Fruit fly (Drosophila melanogaster): ENCODE data around the gene CG32536.

The CG32536 gene

DNA sequence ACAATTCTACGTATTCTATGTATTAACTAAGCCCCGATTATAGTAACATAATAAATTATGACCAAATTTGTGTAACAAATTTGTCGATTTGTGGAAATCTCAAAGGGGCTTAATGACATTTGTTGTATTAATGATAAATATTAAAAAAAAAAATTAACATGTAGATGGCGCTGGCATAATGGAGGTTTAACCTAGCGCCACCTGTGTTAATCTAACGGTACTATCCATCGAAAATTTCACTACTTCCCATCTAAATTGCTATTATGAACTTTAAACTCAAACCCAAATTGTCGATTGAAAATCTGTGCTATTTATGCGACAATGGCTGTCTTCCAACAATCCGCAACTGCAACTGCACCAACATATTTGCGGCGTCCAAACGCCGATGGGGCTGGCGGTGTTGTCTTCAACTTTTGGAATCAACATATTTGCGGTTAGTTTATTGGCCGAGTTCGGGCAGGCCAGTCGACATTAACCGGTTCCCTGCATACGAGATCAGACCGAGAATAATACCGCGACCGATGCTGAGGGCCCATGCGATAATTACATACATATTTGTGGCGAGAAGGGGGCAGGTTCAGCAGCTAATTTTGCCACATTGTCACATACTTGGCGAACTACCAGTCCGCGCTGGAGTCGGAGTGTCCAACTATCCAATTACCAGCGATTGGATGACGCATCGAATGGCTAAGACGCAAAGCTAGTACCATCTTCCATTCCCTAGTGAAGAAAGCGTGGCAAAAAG, 49.2 kb upstream of the CG32536 start:
- TF ChIP-seq CG4854 (GFP tag; optimal IDR thresholded peaks at IDR 0.05) (no peak), CG8924 (tag; optimal IDR thresholded peaks at IDR 0.05) (no peak), CG32532 (GFP tag; IDR thresholded peaks at IDR 0.05) (peak; percentile 33; the same call in 1 of the 2 replicates), CG10147 (GFP tag; optimal IDR thresholded peaks at IDR 0.05) (no peak), Vsx1 (GFP tag; optimal IDR thresholded peaks at IDR 0.05) (no peak), sob (GFP tag; IDR thresholded peaks at IDR 0.05) (no peak), vfl (GFP tag; optimal IDR thresholded peaks at IDR 0.05) (no peak), CG10267 (tag; optimal IDR thresholded peaks at IDR 0.05) (no peak), Camta (GFP tag; optimal IDR thresholded peaks at IDR 0.05) (no peak), CG3995 (GFP tag; optimal IDR thresholded peaks at IDR 0.05) (no peak), bcd (GFP tag; optimal IDR thresholded peaks at IDR 0.05) (no peak), CG4820 (GFP tag; optimal IDR thresholded peaks at IDR 0.05) (no peak), CG15696 (tag; optimal IDR thresholded peaks at IDR 0.05) (peak; percentile 19), stc (GFP tag; IDR thresholded peaks at IDR 0.05) (no peak), CG7745 (tag; optimal IDR thresholded peaks at IDR 0.05) (no peak), Awh (GFP tag; IDR thresholded peaks at IDR 0.05) (no peak), Xbp1 (GFP tag; optimal IDR thresholded peaks at IDR 0.05) (peak; percentile 19), CG10979 (tag; optimal IDR thresholded peaks at IDR 0.05) (peak; percentile 81), odd (GFP tag; optimal IDR thresholded peaks at IDR 0.05) (no peak), Fer1 (GFP tag; optimal IDR thresholded peaks at IDR 0.05) (no peak), CG17361 (GFP tag; IDR thresholded peaks at IDR 0.05) (no peak), rib (GFP tag; IDR thresholded peaks at IDR 0.05) (no peak), CG6854 (GFP tag; optimal IDR thresholded peaks at IDR 0.05) (no peak), stwl (tag; optimal IDR thresholded peaks at IDR 0.05) (peak; percentile 28), CG32772 (GFP tag; IDR thresholded peaks at IDR 0.05) (no peak), CG17186 (GFP tag; optimal IDR thresholded peaks at IDR 0.05) (no peak), CG34376 (GFP tag; optimal IDR thresholded peaks at IDR 0.05) (no peak), CTCF (GFP tag; optimal IDR thresholded peaks at IDR 0.05) (peak; percentile 94), chif (GFP tag; optimal IDR thresholded peaks at IDR 0.05) (no peak), unpg (GFP tag; optimal IDR thresholded peaks at IDR 0.05) (peak; percentile 4), CG9437 (GFP tag; optimal IDR thresholded peaks at IDR 0.05) (no peak), Eip74EF (GFP tag; optimal IDR thresholded peaks at IDR 0.05) (no peak), phol (tag; optimal IDR thresholded peaks at IDR 0.05) (peak; percentile 16), Neu2 (GFP tag; optimal IDR thresholded peaks at IDR 0.05; ENCODE audit: borderline replicate concordance) (no peak), croc (GFP tag; conservative IDR thresholded peaks at IDR 0.05) (no peak), Rfx (GFP tag; IDR thresholded peaks at IDR 0.05) (0 out of 2 replicates have a peak, but pooled peaks have one; percentile 26), pita (GFP tag; optimal IDR thresholded peaks at IDR 0.05) (peak; percentile 7), usp (GFP tag; optimal IDR thresholded peaks at IDR 0.05) (no peak), Dref (GFP tag; IDR thresholded peaks at IDR 0.05) (no peak), scrt (GFP tag; optimal IDR thresholded peaks at IDR 0.05) (no peak), CG5245 (GFP tag; optimal IDR thresholded peaks at IDR 0.05) (peak; percentile 14), Bdp1 (GFP tag; optimal IDR thresholded peaks at IDR 0.05) (no peak), CG2199 (GFP tag; IDR thresholded peaks at IDR 0.05) (peak; percentile 69; the same call in 2 of the 3 replicates), CG5180 (GFP tag; optimal IDR thresholded peaks at IDR 0.05) (no peak), Max (GFP tag; optimal IDR thresholded peaks at IDR 0.05) (no peak), Atf6 (GFP tag; IDR thresholded peaks at IDR 0.05) (no peak), otp (GFP tag; IDR thresholded peaks at IDR 0.05) (no peak), CG16815 (GFP tag; optimal IDR thresholded peaks at IDR 0.05) (no peak), H2.0 (GFP tag; IDR thresholded peaks at IDR 0.05) (no peak), CG15601 (tag; optimal IDR thresholded peaks at IDR 0.05) (no peak), Dad (GFP tag; optimal IDR thresholded peaks at IDR 0.05) (no peak)

All from whole organism, embryonic.